Worm (Caenorhabditis elegans) whole organism, young adult: ENCODE data around the gene dhgd-1.
A peak's percentile ranks its signal among the peaks of the same experiment; 100 is the strongest.

ENCODE experiments used
- B0261.1 ChIP-seq: sonication (generic microtip); optimal IDR thresholded peaks from 2 replicates; lab custom pipeline; 2016; ENCODE audit warnings: mild to moderate bottlenecking, missing genetic modification characterization, moderate library complexity, missing compliant biosample characterization
- ama-1 ChIP-seq, 3 experiments: fragments of 150-350 bp in 1 of 3; sonication (generic microtip) in 2 of 3; optimal IDR thresholded peaks; 2 replicates each; lab custom pipeline; 2014 to 2018; ENCODE audit warnings: missing biosample characterization in 2 of 3, missing genetic modification characterization in 2 of 3, missing genetic modification reagents in 2 of 3
- dpl-1 ChIP-seq: fragments of 150-350 bp; optimal IDR thresholded peaks from 2 replicates; lab custom pipeline; 2014; ENCODE audit warnings: missing biosample characterization, missing genetic modification reagents, missing genetic modification characterization
- efl-1 ChIP-seq: fragments of 150-350 bp; optimal IDR thresholded peaks from 2 replicates; lab custom pipeline; 2014; ENCODE audit warnings: missing biosample characterization, missing genetic modification reagents, missing genetic modification characterization
- hrde-1 ChIP-seq: sonication (generic microtip); optimal IDR thresholded peaks from 2 replicates; lab custom pipeline; 2016; ENCODE audit warnings: missing genetic modification characterization, mild to moderate bottlenecking, missing compliant biosample characterization, moderate library complexity, missing genotype, missing genetic modification reagents, borderline replicate concordance
- lin-54 ChIP-seq: fragments of 200-800 bp; sonication (Bioruptor generic); optimal IDR thresholded peaks from 2 replicates; lab custom pipeline; 2018; ENCODE audit warnings: mild to moderate bottlenecking, missing genetic modification characterization, missing compliant biosample characterization
- madf-10 ChIP-seq: sonication (generic microtip); optimal IDR thresholded peaks from 2 replicates; lab custom pipeline; 2016; ENCODE audit warnings: mild to moderate bottlenecking, missing genetic modification characterization, missing compliant biosample characterization
- nfya-1 ChIP-seq: sonication (generic microtip); optimal IDR thresholded peaks from 2 replicates; lab custom pipeline; 2017; ENCODE audit warnings: antibody characterized with exemption, missing compliant biosample characterization, missing genetic modification characterization, borderline replicate concordance; ENCODE audit not compliant: insufficient read depth
- nhr-80 ChIP-seq: sonication (generic microtip); optimal IDR thresholded peaks from 2 replicates; lab custom pipeline; 2016; ENCODE audit warnings: missing genetic modification characterization, missing compliant biosample characterization
- pbrm-1 ChIP-seq: fragments of 200-800 bp; sonication (Bioruptor generic); IDR thresholded peaks from 2 replicates; pipeline ENCODE4 v1.3.6; 2022; ENCODE audit warnings: missing genetic modification reagents, missing genetic modification characterization, missing compliant biosample characterization
- snpc-4 ChIP-seq, 5 experiments: fragments of 150-350 bp in 1 of 5; sonication (generic microtip) in 4 of 5; optimal IDR thresholded peaks; 2 replicates each; lab custom pipeline; 2014 to 2018; ENCODE audit warnings: missing genetic modification characterization in 5 of 5, missing biosample characterization in 3 of 5, antibody characterized with exemption in 2 of 5, mild to moderate bottlenecking in 2 of 5, missing compliant biosample characterization in 2 of 5, missing genotype in 2 of 5, moderate library complexity in 2 of 5, missing genetic modification reagents in 1 of 5
- ztf-22 ChIP-seq: fragments of 200-800 bp; sonication (Bioruptor generic); optimal IDR thresholded peaks from 2 replicates; lab custom pipeline; 2018; ENCODE audit warnings: mild to moderate bottlenecking, missing genetic modification characterization, moderate library complexity, missing compliant biosample characterization

ce11 chrII:11500198-11500597, 51.7 kb downstream of the dhgd-1 start, which contains the start of gene B0334.20:
- TF ChIP-seq ama-1 (optimal IDR thresholded peaks at IDR 0.05; lab: Kevin White, UChicago), result no peak
- no peak for TF ChIP-seq ama-1 (GFP tag; optimal IDR thresholded peaks at IDR 0.05; lab: Kevin White, UChicago)
- no peak for TF ChIP-seq nfya-1 (tag; lab: Kevin White, UChicago)
- no peak for TF ChIP-seq ztf-22
- no peak for TF ChIP-seq B0261.1 (tag; lab: Kevin White, UChicago)
- peak; percentile 9 for TF ChIP-seq nhr-80 (tag; lab: Kevin White, UChicago)
- TF ChIP-seq lin-54 (GFP tag; lab: Kevin White, UChicago), result no peak
- TF ChIP-seq madf-10 (tag; lab: Kevin White, UChicago), result no peak
- TF ChIP-seq snpc-4 (GFP tag; optimal IDR thresholded peaks at IDR 0.05; lab: Kevin White, UChicago), result no peak
- TF ChIP-seq snpc-4 (tag; optimal IDR thresholded peaks at IDR 0.05; lab: Kevin White, UChicago), result no peak
- TF ChIP-seq dpl-1 (GFP tag; lab: Kevin White, UChicago), result no peak
- TF ChIP-seq pbrm-1 (GFP tag; lab: Robert Waterston, UW), result no peak
- no peak for TF ChIP-seq efl-1 (GFP tag; lab: Kevin White, UChicago)
- no peak for TF ChIP-seq hrde-1
